Fruit fly (Drosophila melanogaster): ENCODE results near the gene aus.

DNA sequence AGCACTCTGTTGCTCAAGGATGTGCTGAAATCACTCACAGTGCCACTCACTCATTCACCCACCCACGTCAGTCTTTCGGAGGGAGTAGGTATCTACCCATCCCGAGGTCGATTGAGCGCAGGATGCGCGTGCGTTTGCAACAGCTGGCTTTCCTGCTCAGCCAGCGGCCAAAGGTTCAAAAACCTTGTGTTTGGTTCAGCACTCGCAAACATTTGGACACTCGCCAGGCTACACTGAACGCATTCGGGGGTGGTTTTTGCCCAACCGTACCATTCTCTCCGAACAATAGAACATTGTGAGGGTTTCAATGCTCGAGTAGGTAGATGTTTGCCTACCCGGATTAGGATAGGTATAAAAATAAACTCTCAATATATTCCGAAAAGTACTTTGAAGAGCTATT, 54.4 kb downstream of the aus start:
- TF ChIP-seq psq (optimal IDR thresholded peaks at IDR 0.05) (no peak), pan (optimal IDR thresholded peaks at IDR 0.05) (no peak), EcR (GFP tag; optimal IDR thresholded peaks at IDR 0.05) (no peak), usp (GFP tag; optimal IDR thresholded peaks at IDR 0.05) (no peak), CG8478 (optimal IDR thresholded peaks at IDR 0.05) (no peak)

All from whole organism.